Fruit fly (Drosophila melanogaster) whole organism, adult: Measurements from ENCODE around the gene CG4766.

ENCODE experiments used
- Hr96 ChIP-seq: fragments of 200-800 bp; sonication (Bioruptor generic); optimal IDR thresholded peaks from 2 replicates; lab custom pipeline; 2016; ENCODE audit warnings: missing biosample characterization, missing genetic modification characterization
- bab1 ChIP-seq: fragments of 200-800 bp; sonication (Bioruptor generic); optimal IDR thresholded peaks from 3 replicates; lab custom pipeline; 2019; ENCODE audit warnings: missing biosample characterization, mild to moderate bottlenecking, missing genetic modification characterization, moderate library complexity
- kay ChIP-seq: fragments of 200-800 bp; sonication (Bioruptor generic); peaks from one replicate; lab custom pipeline; 2016; ENCODE audit warnings: missing biosample characterization, missing genetic modification characterization, borderline replicate concordance

DNA sequence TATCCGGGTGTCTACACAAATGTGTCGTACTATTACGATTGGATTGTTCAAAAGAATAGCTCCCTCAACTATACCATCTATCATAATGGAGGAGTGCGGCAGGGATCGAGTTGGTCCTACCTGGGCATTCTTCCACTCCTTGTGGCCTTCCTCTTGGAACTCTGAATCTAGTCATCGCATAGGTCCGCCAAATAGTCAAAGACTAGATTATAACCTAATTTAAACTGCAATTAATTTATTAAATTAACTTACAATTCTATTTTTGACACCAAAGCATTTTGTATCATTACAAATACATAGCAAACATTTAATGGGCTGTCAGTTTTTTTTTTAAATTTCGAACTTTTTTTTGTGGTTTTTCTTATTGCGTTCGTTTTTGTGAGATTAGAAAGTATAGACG, 50.6 kb downstream of the CG4766 start, which contains the start of gene CG32755:
- TF ChIP-seq kay (GFP tag; lab: Kevin White, UChicago): no peak
- no peak for TF ChIP-seq Hr96 (GFP tag; lab: Kevin White, UChicago)
- TF ChIP-seq bab1: no peak
